Worm (Caenorhabditis elegans) whole organism, L1 larva: Measurements from ENCODE around the gene npp-15.
"Not testable (repeated sequence)": the region's sequence is repeated elsewhere in the genome, so short reads cannot be mapped to it uniquely, and the experiment has no call there.

Source experiments
- C04F5.9 ChIP-seq: sonication (generic microtip); optimal IDR thresholded peaks from 2 replicates; lab custom pipeline; 2016; ENCODE audit warnings: missing genetic modification characterization, missing compliant biosample characterization
- aha-1 ChIP-seq: fragments of 150-350 bp; optimal IDR thresholded peaks from 2 replicates; lab custom pipeline; 2014; ENCODE audit warnings: missing biosample characterization, missing genetic modification characterization
- alr-1 ChIP-seq: fragments of 200-800 bp; sonication (Bioruptor generic); optimal IDR thresholded peaks from 2 replicates; lab custom pipeline; 2018; ENCODE audit warnings: borderline replicate concordance, mild to moderate bottlenecking, missing genetic modification characterization, missing compliant biosample characterization
- ama-1 ChIP-seq: fragments of 150-350 bp; optimal IDR thresholded peaks from 2 replicates; lab custom pipeline; 2014
- ces-1 ChIP-seq: fragments of 150-350 bp; optimal IDR thresholded peaks from 2 replicates; lab custom pipeline; 2014; ENCODE audit warnings: missing biosample characterization, missing genetic modification reagents, missing genetic modification characterization
- dsc-1 ChIP-seq: sonication (generic microtip); optimal IDR thresholded peaks from 2 replicates; lab custom pipeline; 2016; ENCODE audit warnings: mild to moderate bottlenecking, missing genetic modification characterization, missing compliant biosample characterization
- efl-3 ChIP-seq: fragments of 200-800 bp; sonication (Bioruptor generic); optimal IDR thresholded peaks from 2 replicates; lab custom pipeline; 2018; ENCODE audit warnings: mild to moderate bottlenecking, missing genetic modification characterization, missing compliant biosample characterization
- egl-13 ChIP-seq: sonication (generic microtip); optimal IDR thresholded peaks from 2 replicates; lab custom pipeline; 2016; ENCODE audit warnings: missing genotype, missing genetic modification reagents, missing genetic modification characterization, missing compliant biosample characterization
- egl-27 ChIP-seq, 2 experiments: fragments of 150-350 bp in 1 of 2; sonication (generic microtip); optimal IDR thresholded peaks; 3 replicates each; lab custom pipeline; 2017 to 2018; ENCODE audit warnings: missing biosample characterization in 2 of 2, missing genetic modification characterization in 2 of 2, missing genetic modification reagents in 2 of 2
- grh-1 ChIP-seq: fragments of 200-800 bp; sonication (Bioruptor generic); IDR thresholded peaks from 2 replicates; pipeline ENCODE4 v1.3.6; 2022; ENCODE audit warnings: missing genetic modification reagents, missing genetic modification characterization, missing compliant biosample characterization
- jun-1 ChIP-seq: fragments of 150-350 bp; optimal IDR thresholded peaks from 2 replicates; lab custom pipeline; 2014; ENCODE audit warnings: missing biosample characterization, missing genetic modification reagents, missing genetic modification characterization
- lin-13 ChIP-seq: fragments of 150-350 bp; optimal IDR thresholded peaks from 2 replicates; lab custom pipeline; 2014; ENCODE audit warnings: missing biosample characterization, missing genetic modification reagents, missing genetic modification characterization
- lin-14 ChIP-seq: fragments of 200-800 bp; sonication (Bioruptor generic); optimal IDR thresholded peaks from 2 replicates; lab custom pipeline; 2018; ENCODE audit warnings: mild to moderate bottlenecking, missing genetic modification characterization, moderate library complexity, missing compliant biosample characterization
- lin-35 ChIP-seq, 2 experiments: fragments of 150-350 bp; optimal IDR thresholded peaks; 2 replicates each; lab custom pipeline; 2014; ENCODE audit warnings: missing biosample characterization in 2 of 2, missing genetic modification characterization in 2 of 2, missing genetic modification reagents in 2 of 2
- lsy-2 ChIP-seq, 2 experiments: fragments of 150-350 bp; optimal IDR thresholded peaks; 2 replicates each; lab custom pipeline; 2014; ENCODE audit warnings: missing biosample characterization in 2 of 2, missing genetic modification characterization in 2 of 2
- mdl-1 ChIP-seq, 2 experiments: fragments of 150-350 bp; optimal IDR thresholded peaks; 2 replicates each; lab custom pipeline; 2014 to 2017; ENCODE audit warnings: missing biosample characterization in 2 of 2, missing genetic modification characterization in 2 of 2, inconsistent platforms in 1 of 2
- nhr-19 ChIP-seq: fragments of 200-800 bp; sonication (Bioruptor generic); conservative IDR thresholded peaks from 2 replicates; pipeline ENCODE4 v1.3.6; 2022; ENCODE audit warnings: missing genetic modification characterization, missing compliant biosample characterization
- nhr-71 ChIP-seq: sonication (generic microtip); optimal IDR thresholded peaks from 2 replicates; lab custom pipeline; 2016; ENCODE audit warnings: mild to moderate bottlenecking, missing genetic modification characterization, moderate library complexity, missing compliant biosample characterization
- nhr-76 ChIP-seq: sonication (generic microtip); optimal IDR thresholded peaks from 2 replicates; lab custom pipeline; 2017; ENCODE audit warnings: missing biosample characterization, missing genetic modification characterization
- pax-3 ChIP-seq: fragments of 200-800 bp; sonication (Bioruptor generic); optimal IDR thresholded peaks from 2 replicates; lab custom pipeline; 2018; ENCODE audit warnings: mild to moderate bottlenecking, missing genetic modification characterization, moderate library complexity, missing compliant biosample characterization
- pqm-1 ChIP-seq: sonication (generic microtip); optimal IDR thresholded peaks from 3 replicates; lab custom pipeline; 2017; ENCODE audit warnings: missing biosample characterization, missing genetic modification characterization
- snpc-4 ChIP-seq: fragments of 150-350 bp; optimal IDR thresholded peaks from 2 replicates; lab custom pipeline; 2014; ENCODE audit warnings: missing biosample characterization, missing genetic modification characterization
- sup-37 ChIP-seq: fragments of 200-800 bp; sonication (Bioruptor generic); optimal IDR thresholded peaks from 2 replicates; lab custom pipeline; 2018; ENCODE audit warnings: mild to moderate bottlenecking, missing genetic modification characterization, missing compliant biosample characterization
- tlp-1 ChIP-seq: fragments of 150-350 bp; optimal IDR thresholded peaks from 2 replicates; lab custom pipeline; 2014; ENCODE audit warnings: missing biosample characterization, missing genetic modification characterization
- unc-30 ChIP-seq: sonication (generic microtip); optimal IDR thresholded peaks from 2 replicates; lab custom pipeline; 2017; ENCODE audit warnings: missing biosample characterization, missing genetic modification characterization
- unc-62 ChIP-seq: fragments of 150-350 bp; optimal IDR thresholded peaks from 2 replicates; lab custom pipeline; 2014; ENCODE audit warnings: missing biosample characterization, missing genetic modification reagents, missing genetic modification characterization
- unc-98 ChIP-seq: fragments of 200-800 bp; sonication (Bioruptor generic); IDR thresholded peaks from 2 replicates; pipeline ENCODE4 v1.3.6; 2022; ENCODE audit warnings: missing genetic modification characterization, missing compliant biosample characterization
- zag-1 ChIP-seq: fragments of 150-350 bp; optimal IDR thresholded peaks from 2 replicates; lab custom pipeline; 2014; ENCODE audit warnings: missing biosample characterization, missing genetic modification characterization
- ztf-11 ChIP-seq, 2 experiments: sonication (generic microtip); optimal IDR thresholded peaks; 2 replicates each; lab custom pipeline; 2016 to 2017; ENCODE audit warnings: missing genetic modification characterization in 2 of 2, missing biosample characterization in 1 of 2, missing compliant biosample characterization in 1 of 2

The npp-15 gene

DNA sequence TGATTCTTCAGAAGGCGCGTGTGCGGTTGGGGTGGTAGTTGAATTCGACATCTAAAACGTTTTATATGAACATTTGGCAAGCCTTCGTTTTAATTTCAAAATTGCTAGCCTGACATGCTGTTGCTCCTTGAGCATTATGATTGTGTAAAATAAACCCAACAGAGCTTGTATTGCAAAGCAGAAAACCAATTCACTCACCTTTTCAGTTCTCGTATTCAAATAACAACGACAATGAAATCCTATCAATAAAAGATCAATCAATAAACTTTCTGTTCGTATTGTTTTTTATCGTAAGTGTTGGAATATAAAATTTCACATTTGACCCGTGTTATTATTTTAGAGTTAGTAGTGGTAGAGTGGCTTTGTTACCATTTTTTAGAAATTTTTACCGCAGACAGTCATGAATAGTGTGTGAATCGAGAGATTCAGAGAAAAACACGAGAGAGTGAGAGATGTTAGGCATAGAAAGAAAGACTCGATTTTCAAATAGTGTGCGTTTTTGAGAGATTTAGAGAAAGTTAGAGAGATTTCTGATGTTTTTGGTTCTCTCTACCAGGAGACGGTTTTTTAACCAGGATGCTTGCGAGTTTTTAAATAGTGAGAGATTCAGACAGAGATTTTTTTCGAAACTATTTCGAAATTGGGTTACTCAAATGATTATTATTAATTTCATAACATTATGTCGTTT lies 30.2 kb downstream of the npp-15 start, which contains the start of gene F54H12.10:
Gene F54H12.10, minus strand, starts transcription at position 51 of the 688 bp plus-strand sequence.
- peak; percentile 33; the same call in 1 of the 2 replicates for TF ChIP-seq nhr-19 (GFP tag; lab: Robert Waterston, UW)
- TF ChIP-seq dsc-1 (tag; lab: Kevin White, UChicago), result peak; percentile 8

ce11 chrIII:7962641-7963040 lies 33.8 kb downstream of the npp-15 start, which contains the start of gene F54H12.4:
Gene F54H12.4, minus strand, starts transcription at chrIII:7962741.
- not testable (repeated sequence) for TF ChIP-seq sup-37 (GFP tag; lab: Kevin White, UChicago); pqm-1 (tag; lab: Kevin White, UChicago); lin-14 (GFP tag; lab: Kevin White, UChicago)

ce11 chrIII:7964281-7964680 lies 35.4 kb downstream of the npp-15 start, which contains the start of gene F54H12.2:
Gene F54H12.2, plus strand, starts transcription at chrIII:7964581.
- TF ChIP-seq alr-1 (tag; lab: Kevin White, UChicago); egl-27 (tag; optimal IDR thresholded peaks at IDR 0.05; lab: Kevin White, UChicago); jun-1 (tag; lab: Kevin White, UChicago): not testable (repeated sequence)

DNA sequence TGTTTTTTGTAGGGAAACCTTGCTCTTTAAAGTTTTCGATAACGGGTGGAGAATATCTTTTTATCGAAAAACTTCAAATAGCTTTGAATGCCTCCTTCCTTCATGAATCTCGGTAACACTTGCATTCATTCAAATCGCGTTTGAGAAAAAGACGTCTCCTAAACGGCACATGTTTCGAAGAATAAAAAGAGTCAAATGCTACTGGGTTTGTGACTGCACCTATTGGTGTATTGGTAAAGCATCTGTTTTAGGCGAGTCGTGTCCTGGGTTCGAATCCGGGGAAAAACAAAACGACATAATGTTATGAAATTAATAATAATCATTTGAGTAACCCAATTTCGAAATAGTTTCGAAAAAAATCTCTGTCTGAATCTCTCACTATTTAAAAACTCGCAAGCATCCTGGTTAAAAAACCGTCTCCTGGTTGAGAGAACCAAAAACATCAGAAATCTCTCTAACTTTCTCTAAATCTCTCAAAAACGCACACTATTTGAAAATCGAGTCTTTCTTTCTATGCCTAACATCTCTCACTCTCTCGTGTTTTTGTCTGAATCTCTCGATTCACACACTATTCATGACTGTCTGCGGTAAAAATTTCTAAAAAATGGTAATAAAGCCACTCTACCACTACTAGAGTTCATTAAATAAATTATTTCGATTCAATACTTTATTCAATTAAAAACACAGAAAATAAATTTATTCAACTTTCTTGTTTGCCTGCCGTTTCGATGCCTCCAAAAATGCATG lies 37.3 kb downstream of the npp-15 start:
- TF ChIP-seq dsc-1 (tag; lab: Kevin White, UChicago) (peak; percentile 35), nhr-19 (GFP tag; lab: Robert Waterston, UW) (0 out of 2 replicates have a peak, but pooled peaks have one; percentile 18)
- TF ChIP-seq, all 84 proteins: peak for 2; not testable (repeated sequence) for 82

ce11 chrIII:7969121-7969520 lies 40.3 kb downstream of the npp-15 start, which contains the start of the genes F54H12.8 and F54H12.7:
Gene F54H12.8, minus strand, starts transcription at chrIII:7969221.
Gene F54H12.7, plus strand, starts transcription at chrIII:7969349.
- no peak for TF ChIP-seq egl-13 (tag; lab: Kevin White, UChicago)
- TF ChIP-seq lin-35 (GFP tag; optimal IDR thresholded peaks at IDR 0.05; lab: Kevin White, UChicago), result no peak
- no peak for TF ChIP-seq lin-14 (GFP tag; lab: Kevin White, UChicago)
- TF ChIP-seq nhr-76 (tag; lab: Kevin White, UChicago), result no peak
- TF ChIP-seq ztf-11 (tag; optimal IDR thresholded peaks at IDR 0.05; lab: Kevin White, UChicago), result no peak
- no peak for TF ChIP-seq zag-1 (tag; lab: Kevin White, UChicago)
- TF ChIP-seq tlp-1 (tag; lab: Kevin White, UChicago), result no peak
- TF ChIP-seq grh-1 (GFP tag; lab: Robert Waterston, UW), result no peak
- TF ChIP-seq pax-3 (tag; lab: Kevin White, UChicago), result no peak
- no peak for TF ChIP-seq mdl-1 (tag; optimal IDR thresholded peaks at IDR 0.05; lab: Kevin White, UChicago)
- TF ChIP-seq egl-27 (tag; optimal IDR thresholded peaks at IDR 0.05; lab: Kevin White, UChicago), result no peak
- no peak for TF ChIP-seq unc-98 (GFP tag; lab: Robert Waterston, UW)
- TF ChIP-seq C04F5.9 (tag; lab: Kevin White, UChicago), result no peak
- no peak for TF ChIP-seq efl-3 (GFP tag; lab: Kevin White, UChicago)
- no peak for TF ChIP-seq unc-62 (GFP tag; lab: Kevin White, UChicago)
- TF ChIP-seq lsy-2 (tag; optimal IDR thresholded peaks at IDR 0.05; lab: Kevin White, UChicago), result no peak

DNA sequence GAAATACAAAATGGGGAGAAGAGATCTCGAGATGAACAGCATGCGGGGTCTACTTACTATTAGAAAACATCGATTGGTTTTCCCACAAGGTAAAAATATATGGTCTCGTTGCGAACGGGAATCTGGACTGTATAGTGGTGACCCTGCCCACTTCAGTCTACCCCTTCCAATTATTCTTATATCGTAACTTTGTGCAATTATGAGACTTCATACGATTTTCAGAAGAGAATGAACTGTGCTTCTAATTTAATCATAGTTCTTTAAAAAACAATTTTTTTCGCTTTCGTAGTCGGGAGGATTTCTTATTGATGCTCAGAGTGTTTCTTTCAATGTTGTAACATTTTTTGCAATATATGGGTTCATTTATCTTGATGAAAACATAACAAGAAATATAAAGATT lies 43.2 kb downstream of the npp-15 start, which contains the start of gene F54H12.5:
Gene F54H12.5, minus strand, starts transcription at position 101 of the 400 bp plus-strand sequence.
- TF ChIP-seq ces-1 (GFP tag; lab: Kevin White, UChicago) (no peak), lsy-2 (tag; optimal IDR thresholded peaks at IDR 0.05; lab: Kevin White, UChicago) (peak in 1 of 2 experiments; percentile 29), grh-1 (GFP tag; lab: Robert Waterston, UW) (no peak), ama-1 (lab: Kevin White, UChicago) (no peak), snpc-4 (tag; lab: Kevin White, UChicago) (no peak), lin-13 (GFP tag; lab: Kevin White, UChicago) (no peak), mdl-1 (tag; optimal IDR thresholded peaks at IDR 0.05; lab: Kevin White, UChicago) (no peak), nhr-71 (peak; percentile 5), aha-1 (tag; lab: Kevin White, UChicago) (no peak), unc-30 (no peak), efl-3 (GFP tag; lab: Kevin White, UChicago) (no peak)
